Fruit fly (Drosophila melanogaster): ENCODE data around the gene Ugt37E1.

- TF ChIP-seq CG12605 (GFP tag; IDR thresholded peaks at IDR 0.05) = no peak
- no peak for TF ChIP-seq CG34367 (tag; optimal IDR thresholded peaks at IDR 0.05)
- no peak for TF ChIP-seq CG10348 (GFP tag; IDR thresholded peaks at IDR 0.05)
- TF ChIP-seq Pif1A (GFP tag; optimal IDR thresholded peaks at IDR 0.05) = no peak
- no peak for TF ChIP-seq rn (GFP tag; IDR thresholded peaks at IDR 0.05)
- no peak for TF ChIP-seq Ets98B (GFP tag; IDR thresholded peaks at IDR 0.05)
- TF ChIP-seq Pif1B (GFP tag; optimal IDR thresholded peaks at IDR 0.05) = no peak
- TF ChIP-seq CG14655 (GFP tag; optimal IDR thresholded peaks at IDR 0.05) = no peak
- TF ChIP-seq CG32121 (GFP tag; IDR thresholded peaks at IDR 0.05) = no peak
- no peak for TF ChIP-seq CG17806 (tag; optimal IDR thresholded peaks at IDR 0.05)
- no peak for TF ChIP-seq gl (tag; optimal IDR thresholded peaks at IDR 0.05)
- TF ChIP-seq CG9948 (tag; optimal IDR thresholded peaks at IDR 0.05) = no peak
- no peak for TF ChIP-seq D1 (tag; optimal IDR thresholded peaks at IDR 0.05)
Measured at dm6 chr2L:16747145-16747544, 49.2 kb upstream of the Ugt37E1 start.
